Worm (Caenorhabditis elegans) whole organism, young adult: ENCODE results near the gene srg-15.

Experiments
- D2030.7 ChIP-seq: fragments of 200-800 bp; sonication (Bioruptor generic); IDR thresholded peaks from 2 replicates; pipeline ENCODE4 v1.3.6; 2022; ENCODE audit warnings: missing genetic modification reagents, missing genetic modification characterization, missing compliant biosample characterization
- chd-7 ChIP-seq: sonication (generic microtip); optimal IDR thresholded peaks from 2 replicates; lab custom pipeline; 2016; ENCODE audit warnings: mild to moderate bottlenecking, missing genetic modification characterization, moderate library complexity, missing compliant biosample characterization

ce11 chrII:8670835-8671234 is 39.4 kb downstream of the srg-15 start:
- TF ChIP-seq chd-7 (tag; lab: Kevin White, UChicago) (no peak), D2030.7 (GFP tag; lab: Robert Waterston, UW) (no peak; the same call in 1 of the 2 replicates)
